Fruit fly (Drosophila melanogaster) whole organism, embryonic: ENCODE data around the gene TwdlL.

Experiments
- Abd-B ChIP-seq: fragments of 200-800 bp; sonication (Bioruptor generic); optimal IDR thresholded peaks from 2 replicates; lab custom pipeline; 2018; ENCODE audit warnings: missing biosample characterization, mild to moderate bottlenecking, missing genetic modification characterization, moderate library complexity
- Atf6 ChIP-seq: fragments of 200-800 bp; sonication (Bioruptor generic); IDR thresholded peaks from 2 replicates; pipeline ENCODE4 v1.3.6; 2022; ENCODE audit warnings: missing biosample characterization, missing genetic modification characterization
- Awh ChIP-seq: fragments of 200-800 bp; sonication (Bioruptor generic); IDR thresholded peaks from 2 replicates; pipeline ENCODE4, ENCODE4 v1.3.6; 2022; ENCODE audit warnings: missing biosample characterization, missing genetic modification characterization
- Bdp1 ChIP-seq: fragments of 200-800 bp; sonication (Bioruptor generic); optimal IDR thresholded peaks from 3 replicates; lab custom pipeline; 2016; ENCODE audit warnings: missing biosample characterization, missing genetic modification characterization
- BtbVII ChIP-seq: fragments of 200-800 bp; sonication (Bioruptor generic); optimal IDR thresholded peaks from 3 replicates; lab custom pipeline; 2017; ENCODE audit warnings: missing biosample characterization, mild to moderate bottlenecking, missing genetic modification characterization
- CG10267 ChIP-seq: fragments of 200-800 bp; sonication (Bioruptor generic); optimal IDR thresholded peaks from 2 replicates; lab custom pipeline; 2018; ENCODE audit warnings: missing biosample characterization, mild to moderate bottlenecking, missing genetic modification characterization, moderate library complexity
- CG10321 ChIP-seq: fragments of 200-800 bp; sonication (Bioruptor generic); IDR thresholded peaks from 2 replicates; pipeline ENCODE4 v1.3.6; 2022; ENCODE audit warnings: missing biosample characterization, missing genetic modification characterization
- CG10462 ChIP-seq: fragments of 200-800 bp; sonication (Bioruptor generic); optimal IDR thresholded peaks from 2 replicates; lab custom pipeline; 2016; ENCODE audit warnings: missing biosample characterization, missing genetic modification characterization
- CG11398 ChIP-seq: fragments of 200-800 bp; sonication (Bioruptor generic); optimal IDR thresholded peaks from 2 replicates; lab custom pipeline; 2016; ENCODE audit warnings: missing biosample characterization, missing genetic modification characterization
- CG12769 ChIP-seq: fragments of 200-800 bp; sonication (Bioruptor generic); optimal IDR thresholded peaks from 2 replicates; lab custom pipeline; 2019; ENCODE audit warnings: missing biosample characterization, mild to moderate bottlenecking, missing genetic modification characterization, moderate library complexity
- CG13287 ChIP-seq: fragments of 200-800 bp; sonication (Bioruptor generic); IDR thresholded peaks from 2 replicates; pipeline ENCODE4 v1.3.6; 2022; ENCODE audit warnings: missing biosample characterization, missing genetic modification characterization; ENCODE audit not compliant: partially characterized antibody
- CG13624 ChIP-seq: fragments of 200-800 bp; sonication (Bioruptor generic); optimal IDR thresholded peaks from 2 replicates; lab custom pipeline; 2016; ENCODE audit warnings: missing biosample characterization, missing genetic modification characterization
- CG14014 ChIP-seq: fragments of 200-800 bp; sonication (Bioruptor generic); IDR thresholded peaks from 2 replicates; pipeline ENCODE4 v1.3.6; 2022; ENCODE audit warnings: missing biosample characterization, missing genetic modification characterization
- CG2678 ChIP-seq: fragments of 200-800 bp; sonication (Bioruptor generic); optimal IDR thresholded peaks from 3 replicates; lab custom pipeline; 2019; ENCODE audit warnings: missing biosample characterization, mild to moderate bottlenecking, missing genetic modification characterization, moderate library complexity
- CG32767 ChIP-seq: fragments of 200-800 bp; sonication (Bioruptor generic); IDR thresholded peaks from 2 replicates; pipeline ENCODE4 v1.3.6; 2022; ENCODE audit warnings: missing biosample characterization, missing genetic modification characterization
- CG3281 ChIP-seq: fragments of 200-800 bp; sonication (Bioruptor generic); optimal IDR thresholded peaks from 3 replicates; lab custom pipeline; 2017; ENCODE audit warnings: missing biosample characterization, mild to moderate bottlenecking, missing genetic modification characterization
- CG4617 ChIP-seq: fragments of 200-800 bp; sonication (Bioruptor generic); optimal IDR thresholded peaks from 3 replicates; lab custom pipeline; 2016; ENCODE audit warnings: missing biosample characterization, missing genetic modification characterization, borderline replicate concordance
- CG4820 ChIP-seq: fragments of 200-800 bp; sonication (Bioruptor generic); optimal IDR thresholded peaks from 3 replicates; lab custom pipeline; 2016; ENCODE audit warnings: missing biosample characterization, missing genetic modification characterization
- CG6175 ChIP-seq: fragments of 200-800 bp; sonication (Bioruptor generic); IDR thresholded peaks from 3 replicates; pipeline ENCODE4 v1.3.6; 2022; ENCODE audit warnings: missing biosample characterization, missing genetic modification characterization
- CG6854 ChIP-seq: fragments of 200-800 bp; sonication (Bioruptor generic); optimal IDR thresholded peaks from 3 replicates; lab custom pipeline; 2017; ENCODE audit warnings: missing biosample characterization, mild to moderate bottlenecking, missing genetic modification characterization
- CG7928 ChIP-seq: fragments of 200-800 bp; sonication (Bioruptor generic); optimal IDR thresholded peaks from 2 replicates; lab custom pipeline; 2017; ENCODE audit warnings: missing biosample characterization, mild to moderate bottlenecking, missing genetic modification characterization
- CG9797 ChIP-seq: fragments of 200-800 bp; sonication (Bioruptor generic); optimal IDR thresholded peaks from 3 replicates; lab custom pipeline; 2018; ENCODE audit warnings: missing biosample characterization, mild to moderate bottlenecking, missing genetic modification characterization
- CG9876 ChIP-seq: fragments of 200-800 bp; sonication (Bioruptor generic); optimal IDR thresholded peaks from 2 replicates; lab custom pipeline; 2016; ENCODE audit warnings: missing biosample characterization, missing genetic modification characterization
- CG9932 ChIP-seq: fragments of 200-800 bp; sonication (Bioruptor generic); IDR thresholded peaks from 2 replicates; pipeline ENCODE4 v1.3.6; 2022; ENCODE audit warnings: missing biosample characterization, missing genetic modification characterization
- D19A ChIP-seq: fragments of 200-800 bp; optimal IDR thresholded peaks from 3 replicates; lab custom pipeline; 2019; ENCODE audit warnings: missing biosample characterization, mild to moderate bottlenecking, missing genetic modification characterization, moderate library complexity
- Hmr ChIP-seq: fragments of 200-800 bp; sonication (Bioruptor generic); optimal IDR thresholded peaks from 3 replicates; lab custom pipeline; 2017; ENCODE audit warnings: mild to moderate bottlenecking, missing biosample characterization, missing genetic modification reagents, missing genetic modification characterization
- Jarid2 ChIP-seq: fragments of 200-800 bp; sonication (Bioruptor generic); optimal IDR thresholded peaks from 3 replicates; lab custom pipeline; 2017; ENCODE audit warnings: mild to moderate bottlenecking, missing biosample characterization, missing genetic modification reagents, missing genetic modification characterization
- Nf-YA ChIP-seq: fragments of 200-800 bp; sonication (Bioruptor generic); IDR thresholded peaks from 2 replicates; pipeline ENCODE4 v1.3.6; 2022; ENCODE audit warnings: missing biosample characterization, missing genetic modification characterization
- Ptx1 ChIP-seq: fragments of 200-800 bp; sonication (Bioruptor generic); IDR thresholded peaks from 2 replicates; pipeline ENCODE4 v1.3.6; 2022; ENCODE audit warnings: missing biosample characterization, missing genetic modification characterization
- Scr ChIP-seq: fragments of 200-800 bp; sonication (Bioruptor generic); IDR thresholded peaks from 2 replicates; pipeline ENCODE4 v1.3.6; 2022; ENCODE audit warnings: missing biosample characterization, missing genetic modification characterization; ENCODE audit not compliant: partially characterized antibody
- Six4 ChIP-seq: fragments of 200-800 bp; sonication (Bioruptor generic); optimal IDR thresholded peaks from 2 replicates; lab custom pipeline; 2016; ENCODE audit warnings: missing biosample characterization, missing genetic modification characterization
- TFAM ChIP-seq: fragments of 200-800 bp; sonication (Bioruptor generic); optimal IDR thresholded peaks from 2 replicates; lab custom pipeline; 2017; ENCODE audit warnings: missing biosample characterization, missing genetic modification characterization, inconsistent platforms
- Xbp1 ChIP-seq: fragments of 200-800 bp; sonication (Bioruptor generic); optimal IDR thresholded peaks from 3 replicates; lab custom pipeline; 2016; ENCODE audit warnings: missing biosample characterization, mild to moderate bottlenecking, missing genetic modification characterization
- az2 ChIP-seq: fragments of 200-800 bp; sonication (Bioruptor generic); optimal IDR thresholded peaks from 3 replicates; lab custom pipeline; 2016; ENCODE audit warnings: missing biosample characterization, missing genetic modification characterization
- btn ChIP-seq: fragments of 200-800 bp; sonication (Bioruptor generic); optimal IDR thresholded peaks from 2 replicates; lab custom pipeline; 2016; ENCODE audit warnings: missing biosample characterization, missing genetic modification characterization
- crc ChIP-seq: fragments of 200-800 bp; sonication (Bioruptor generic); optimal IDR thresholded peaks from 2 replicates; lab custom pipeline; 2016; ENCODE audit warnings: missing biosample characterization, missing genetic modification characterization
- cwo ChIP-seq: fragments of 200-800 bp; sonication (Bioruptor generic); optimal IDR thresholded peaks from 3 replicates; lab custom pipeline; 2017; ENCODE audit warnings: missing biosample characterization, missing genetic modification characterization, mild to moderate bottlenecking, moderate library complexity, missing genetic modification reagents
- dmrt11E ChIP-seq: fragments of 200-800 bp; sonication (Bioruptor generic); optimal IDR thresholded peaks from 3 replicates; lab custom pipeline; 2018; ENCODE audit warnings: missing biosample characterization, mild to moderate bottlenecking, missing genetic modification characterization, moderate library complexity
- dmrt99B ChIP-seq: fragments of 200-800 bp; sonication (Bioruptor generic); optimal IDR thresholded peaks from 2 replicates; lab custom pipeline; 2018; ENCODE audit warnings: missing biosample characterization, mild to moderate bottlenecking, missing genetic modification characterization, moderate library complexity
- fd64A ChIP-seq: fragments of 200-800 bp; sonication (Bioruptor generic); optimal IDR thresholded peaks from 3 replicates; lab custom pipeline; 2018; ENCODE audit warnings: missing biosample characterization, mild to moderate bottlenecking, missing genetic modification characterization
- fd96Cb ChIP-seq: fragments of 200-800 bp; sonication (Bioruptor generic); optimal IDR thresholded peaks from 2 replicates; lab custom pipeline; 2018; ENCODE audit warnings: missing biosample characterization, mild to moderate bottlenecking, missing genetic modification characterization, moderate library complexity
- gcm ChIP-seq: fragments of 200-800 bp; sonication (Bioruptor generic); optimal IDR thresholded peaks from 2 replicates; lab custom pipeline; 2019; ENCODE audit warnings: missing biosample characterization, mild to moderate bottlenecking, missing genetic modification characterization, moderate library complexity
- gfzf ChIP-seq: fragments of 200-800 bp; sonication (Bioruptor generic); optimal IDR thresholded peaks from 2 replicates; lab custom pipeline; 2016; ENCODE audit warnings: missing biosample characterization, mild to moderate bottlenecking, missing genetic modification characterization, moderate library complexity
- h ChIP-seq: fragments of >200 bp; optimal IDR thresholded peaks from 2 replicates; lab custom pipeline; 2017
- hth ChIP-seq: fragments of >200 bp; optimal IDR thresholded peaks from 2 replicates; lab custom pipeline; 2017; ENCODE audit warnings: inconsistent platforms
- jigr1 ChIP-seq: fragments of 200-800 bp; sonication (Bioruptor generic); IDR thresholded peaks from 3 replicates; pipeline ENCODE4 v1.3.6; 2022; ENCODE audit warnings: missing biosample characterization, missing genetic modification characterization
- jumu ChIP-seq: fragments of 200-800 bp; sonication (Bioruptor generic); optimal IDR thresholded peaks from 3 replicates; lab custom pipeline; 2016; ENCODE audit warnings: missing biosample characterization, missing genetic modification characterization
- nmo ChIP-seq: fragments of 200-800 bp; sonication (Bioruptor generic); optimal IDR thresholded peaks from 2 replicates; lab custom pipeline; 2018; ENCODE audit warnings: missing biosample characterization, mild to moderate bottlenecking, missing genetic modification characterization, moderate library complexity
- row ChIP-seq: fragments of 200-800 bp; sonication (Bioruptor generic); IDR thresholded peaks from 3 replicates; pipeline ENCODE4 v1.3.6; 2022; ENCODE audit warnings: missing biosample characterization, missing genetic modification characterization
- run ChIP-seq: fragments of 200-800 bp; sonication (Bioruptor generic); optimal IDR thresholded peaks from 3 replicates; lab custom pipeline; 2018; ENCODE audit warnings: missing biosample characterization, mild to moderate bottlenecking, missing genetic modification characterization
- yki ChIP-seq: fragments of >200 bp; optimal IDR thresholded peaks from 3 replicates; lab custom pipeline; 2018
- zf30C ChIP-seq: fragments of 200-800 bp; sonication (Bioruptor generic); optimal IDR thresholded peaks from 3 replicates; lab custom pipeline; 2018; ENCODE audit warnings: missing biosample characterization, mild to moderate bottlenecking, missing genetic modification characterization

Gene TwdlL

dm6 chr3R:26654594-26654993 lies 29.1 kb upstream of the TwdlL start (continued):
- TF ChIP-seq Jarid2 (GFP tag; lab: Kevin White, UChicago) (no peak), CG14014 (GFP tag; lab: Robert Waterston, UW) (peak; percentile 65), fd64A (GFP tag; lab: Kevin White, UChicago) (no peak), gcm (GFP tag; lab: Kevin White, UChicago) (no peak), CG13624 (GFP tag; lab: Kevin White, UChicago) (peak; percentile 42), CG9876 (no peak), CG7928 (GFP tag; lab: Kevin White, UChicago) (no peak), dmrt99B (tag; lab: Kevin White, UChicago) (peak; percentile 79), CG9932 (GFP tag; lab: Robert Waterston, UW) (peak; percentile 52), Nf-YA (GFP tag; lab: Robert Waterston, UW) (peak; percentile 36; the same call in 1 of the 2 replicates), Ptx1 (GFP tag; lab: Robert Waterston, UW) (peak; percentile 71), CG10267 (no peak), h (no peak), Atf6 (GFP tag; lab: Robert Waterston, UW) (peak; percentile 62; the same call in 1 of the 2 replicates), CG6854 (GFP tag; lab: Kevin White, UChicago) (peak; percentile 43), row (GFP tag; lab: Robert Waterston, UW) (peak; percentile 74), CG4617 (GFP tag; lab: Kevin White, UChicago) (no peak), BtbVII (peak; percentile 54), Awh (GFP tag; lab: Robert Waterston, UW) (no peak), jigr1 (no peak), dmrt11E (tag; lab: Kevin White, UChicago) (no peak), CG11398 (GFP tag; lab: Kevin White, UChicago) (no peak), CG12769 (tag; lab: Kevin White, UChicago) (peak; percentile 34), nmo (GFP tag; lab: Kevin White, UChicago) (peak; percentile 32), yki (lab: Kevin White, UChicago) (no peak), TFAM (GFP tag; lab: Kevin White, UChicago) (no peak), hth (no peak), Hmr (GFP tag; lab: Kevin White, UChicago) (peak; percentile 70), Six4 (no peak), crc (no peak), CG3281 (peak; percentile 63), btn (GFP tag; lab: Kevin White, UChicago) (peak; percentile 17), CG4820 (GFP tag; lab: Kevin White, UChicago) (peak; percentile 42), gfzf (no peak), Abd-B (GFP tag; lab: Kevin White, UChicago) (peak; percentile 31), CG10321 (no peak), CG13287 (GFP tag; lab: Robert Waterston, UW) (no peak), CG32767 (GFP tag; lab: Robert Waterston, UW) (peak; percentile 48), Bdp1 (GFP tag; lab: Kevin White, UChicago) (no peak), fd96Cb (tag; lab: Kevin White, UChicago) (peak; percentile 41), run (tag; lab: Kevin White, UChicago) (peak; percentile 27), CG2678 (tag; lab: Kevin White, UChicago) (peak; percentile 64), Xbp1 (GFP tag; lab: Kevin White, UChicago) (peak; percentile 53), cwo (GFP tag; lab: Kevin White, UChicago) (peak; percentile 51), CG6175 (GFP tag; lab: Robert Waterston, UW) (no peak), jumu (GFP tag; lab: Kevin White, UChicago) (peak; percentile 35), CG10462 (GFP tag; lab: Kevin White, UChicago) (no peak), D19A (tag; lab: Kevin White, UChicago) (no peak), Scr (GFP tag; lab: Robert Waterston, UW) (no peak), az2 (GFP tag; lab: Kevin White, UChicago) (peak; percentile 35), zf30C (GFP tag; lab: Kevin White, UChicago) (no peak), CG9797 (no peak)
